Worm (Caenorhabditis elegans) whole organism, midembryonic: Measurements from ENCODE around the gene H12D21.10.
A peak's percentile ranks its signal among the peaks of the same experiment; 100 is the strongest.

Experiments
- T22C8.4 ChIP-seq: fragments of 200-800 bp; sonication (Bioruptor generic); IDR thresholded peaks from 2 replicates; pipeline ENCODE4 v1.3.6; 2022; ENCODE audit warnings: missing genetic modification characterization, missing compliant biosample characterization
- cog-1 ChIP-seq: sonication (generic microtip); optimal IDR thresholded peaks from 2 replicates; lab custom pipeline; 2016; ENCODE audit warnings: missing genetic modification characterization, missing compliant biosample characterization
- flt-1 ChIP-seq: fragments of 200-800 bp; sonication (Bioruptor generic); IDR thresholded peaks from 2 replicates; pipeline ENCODE4 v1.3.6; 2022; ENCODE audit warnings: missing genetic modification characterization, missing compliant biosample characterization
- klf-2 ChIP-seq: fragments of 200-800 bp; sonication (Bioruptor generic); conservative IDR thresholded peaks from 2 replicates; pipeline ENCODE4 v1.3.6; 2022; ENCODE audit warnings: missing genetic modification reagents, missing genetic modification characterization, missing compliant biosample characterization
- med-1 ChIP-seq: sonication (generic microtip); optimal IDR thresholded peaks from 2 replicates; lab custom pipeline; 2017; ENCODE audit warnings: missing genetic modification characterization, mild to moderate bottlenecking, missing compliant biosample characterization, antibody characterized with exemption, missing genetic modification reagents; ENCODE audit not compliant: insufficient read depth
- ref-1 ChIP-seq: fragments of 200-800 bp; sonication (Bioruptor generic); conservative IDR thresholded peaks from 2 replicates; pipeline ENCODE4 v1.3.6; 2022; ENCODE audit warnings: missing genetic modification reagents, missing genetic modification characterization, missing compliant biosample characterization
- tab-1 ChIP-seq: fragments of 200-800 bp; sonication (Bioruptor generic); IDR thresholded peaks from 2 replicates; pipeline ENCODE4 v1.3.6; 2022; ENCODE audit warnings: missing genetic modification characterization, missing compliant biosample characterization
- ztf-23 ChIP-seq: fragments of 200-800 bp; sonication (Bioruptor generic); IDR thresholded peaks from 2 replicates; pipeline ENCODE4 v1.3.6; 2022; ENCODE audit warnings: missing genetic modification reagents, missing genetic modification characterization, missing compliant biosample characterization
- ztf-29 ChIP-seq: fragments of 200-800 bp; sonication (Bioruptor generic); IDR thresholded peaks from 2 replicates; pipeline ENCODE4 v1.3.6; 2022; ENCODE audit warnings: missing genetic modification reagents, missing genetic modification characterization, missing compliant biosample characterization

Gene H12D21.10

ce11 chrV:14930168-14930567 is 30.6 kb downstream of the H12D21.10 start:
- TF ChIP-seq ztf-23 (GFP tag; lab: Robert Waterston, UW) (no peak), flt-1 (GFP tag; lab: Robert Waterston, UW) (no peak), tab-1 (GFP tag; lab: Robert Waterston, UW) (no peak)

DNA sequence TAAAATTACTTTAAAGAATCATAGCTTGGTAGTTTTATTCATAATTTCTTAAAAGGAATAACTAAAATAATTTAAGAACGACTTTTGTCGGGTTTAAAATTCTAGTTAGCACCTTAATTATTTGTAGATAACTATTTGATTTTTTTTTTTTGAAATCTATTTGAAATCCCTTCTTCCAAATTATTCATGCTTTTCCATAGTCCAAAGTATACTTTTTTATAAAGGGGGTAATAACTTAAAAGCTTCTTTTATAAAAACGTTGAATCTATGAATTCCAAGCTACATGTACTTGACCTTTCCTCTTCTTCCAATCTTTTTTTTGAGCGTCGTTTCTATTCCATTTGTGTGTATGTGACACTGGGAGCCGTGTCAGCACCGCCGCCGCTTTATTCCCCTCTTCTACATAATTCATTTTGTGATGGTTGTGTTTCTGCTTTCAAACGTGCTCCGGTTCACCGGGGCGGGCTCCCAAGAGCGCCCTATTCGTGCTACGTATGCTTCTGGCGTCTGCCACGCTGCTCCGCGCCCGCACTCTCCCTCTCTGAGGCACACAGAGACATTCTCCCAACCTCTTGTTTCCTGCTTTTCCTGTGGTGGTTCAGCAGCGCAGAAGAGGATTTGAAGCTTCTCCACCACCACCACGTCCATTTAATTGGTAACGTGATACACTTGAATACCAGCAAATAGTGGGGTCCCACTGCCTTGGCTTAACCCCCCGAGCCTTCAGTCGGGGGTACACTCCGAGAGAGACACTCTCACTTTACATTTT is 34.0 kb downstream of the H12D21.10 start:
- TF ChIP-seq ztf-23 (GFP tag; lab: Robert Waterston, UW) (no peak), T22C8.4 (GFP tag; lab: Robert Waterston, UW) (no peak), tab-1 (GFP tag; lab: Robert Waterston, UW) (no peak), ztf-29 (GFP tag; lab: Robert Waterston, UW) (no peak), med-1 (GFP tag; lab: Kevin White, UChicago) (no peak), klf-2 (GFP tag; lab: Robert Waterston, UW) (no peak), ref-1 (GFP tag; lab: Robert Waterston, UW) (no peak), cog-1 (no peak), flt-1 (GFP tag; lab: Robert Waterston, UW) (no peak)

DNA sequence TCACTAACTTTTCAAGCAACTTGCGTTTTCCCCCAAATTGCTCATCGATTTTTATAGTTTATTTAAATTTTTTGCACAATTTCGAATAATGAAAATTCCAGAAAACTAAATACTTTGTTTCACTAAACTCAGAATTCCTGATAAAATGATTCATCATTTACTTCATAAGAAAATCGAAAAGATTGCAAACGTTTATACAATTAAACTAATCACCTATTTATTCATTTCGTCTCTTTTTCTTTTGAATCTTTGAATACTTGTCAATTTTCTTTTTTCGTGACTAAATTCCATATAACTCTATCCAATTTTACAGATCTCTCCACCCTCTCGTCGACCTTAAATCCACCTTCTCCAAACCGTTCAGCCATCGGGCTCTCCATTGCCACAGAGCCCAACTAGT is 37.0 kb downstream of the H12D21.10 start, which contains the start of gene C30G7.2:
TSS of gene C30G7.2 (plus strand) at position 301 of the 400 bp plus-strand sequence.
- TF ChIP-seq T22C8.4 (GFP tag; lab: Robert Waterston, UW) (no peak), cog-1 (no peak), tab-1 (GFP tag; lab: Robert Waterston, UW) (no peak), ref-1 (GFP tag; lab: Robert Waterston, UW) (no peak), flt-1 (GFP tag; lab: Robert Waterston, UW) (no peak), ztf-29 (GFP tag; lab: Robert Waterston, UW) (no peak), med-1 (GFP tag; lab: Kevin White, UChicago) (no peak), klf-2 (GFP tag; lab: Robert Waterston, UW) (no peak)

- TF ChIP-seq ref-1 (GFP tag; lab: Robert Waterston, UW) (no peak), ztf-29 (GFP tag; lab: Robert Waterston, UW) (no peak), tab-1 (GFP tag; lab: Robert Waterston, UW) (no peak), med-1 (GFP tag; lab: Kevin White, UChicago) (no peak), cog-1 (no peak), ztf-23 (GFP tag; lab: Robert Waterston, UW) (no peak), flt-1 (GFP tag; lab: Robert Waterston, UW) (no peak), T22C8.4 (GFP tag; lab: Robert Waterston, UW) (no peak), klf-2 (GFP tag; lab: Robert Waterston, UW) (no peak)
Measured at ce11 chrV:14942898-14943297, 43.3 kb downstream of the H12D21.10 start.

DNA sequence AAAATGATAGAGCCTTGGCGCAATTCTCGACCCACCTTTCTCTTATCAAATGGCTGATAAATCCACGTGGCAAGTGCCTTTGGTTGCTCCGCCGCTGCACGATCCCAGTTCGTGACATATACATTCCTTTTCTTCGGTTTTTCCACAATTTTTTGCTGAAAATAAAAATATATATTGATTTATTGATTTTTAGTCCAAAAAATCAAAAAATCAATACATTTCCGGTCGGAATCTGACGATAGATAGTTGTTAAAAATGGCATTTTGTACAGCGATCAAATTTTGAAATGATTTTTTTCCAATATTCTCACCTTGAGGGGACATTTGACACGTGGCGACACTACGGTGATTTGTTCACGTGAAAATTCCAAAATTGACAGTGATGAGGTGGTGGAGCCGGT is 44.2 kb downstream of the H12D21.10 start:
- TF ChIP-seq klf-2 (GFP tag; lab: Robert Waterston, UW) = no peak
- no peak for TF ChIP-seq ztf-23 (GFP tag; lab: Robert Waterston, UW)
- no peak for TF ChIP-seq flt-1 (GFP tag; lab: Robert Waterston, UW)
- no peak for TF ChIP-seq cog-1
- TF ChIP-seq ref-1 (GFP tag; lab: Robert Waterston, UW) = no peak

DNA sequence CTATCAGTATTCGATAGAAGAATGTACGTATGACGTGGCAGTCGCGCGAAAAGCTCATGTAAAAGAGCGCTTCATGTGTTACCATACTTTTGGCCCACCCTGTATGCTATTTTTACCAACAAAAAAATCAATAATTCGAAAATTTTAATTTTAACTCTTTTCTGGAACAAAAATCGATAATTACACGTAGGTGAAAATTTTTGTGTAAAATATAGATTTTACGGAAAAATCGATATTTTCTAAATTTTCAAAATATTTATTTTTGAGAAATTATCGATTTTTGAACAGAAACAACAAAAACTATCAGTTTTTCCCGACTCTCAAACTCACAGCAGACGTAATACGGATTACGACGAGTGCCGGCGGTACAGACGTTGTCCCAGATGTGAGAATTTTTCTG is 45.5 kb downstream of the H12D21.10 start:
- TF ChIP-seq klf-2 (GFP tag; lab: Robert Waterston, UW) (no peak), T22C8.4 (GFP tag; lab: Robert Waterston, UW) (peak; percentile 78), ref-1 (GFP tag; lab: Robert Waterston, UW) (no peak), med-1 (GFP tag; lab: Kevin White, UChicago) (no peak), cog-1 (no peak), ztf-29 (GFP tag; lab: Robert Waterston, UW) (no peak)

ce11 chrV:14945697-14946096 is 46.1 kb downstream of the H12D21.10 start, which contains the start of gene C30G7.3:
C30G7.3 (minus strand) TSS chrV:14945704.
- TF ChIP-seq tab-1 (GFP tag; lab: Robert Waterston, UW) (no peak), ztf-29 (GFP tag; lab: Robert Waterston, UW) (no peak), flt-1 (GFP tag; lab: Robert Waterston, UW) (no peak)

DNA sequence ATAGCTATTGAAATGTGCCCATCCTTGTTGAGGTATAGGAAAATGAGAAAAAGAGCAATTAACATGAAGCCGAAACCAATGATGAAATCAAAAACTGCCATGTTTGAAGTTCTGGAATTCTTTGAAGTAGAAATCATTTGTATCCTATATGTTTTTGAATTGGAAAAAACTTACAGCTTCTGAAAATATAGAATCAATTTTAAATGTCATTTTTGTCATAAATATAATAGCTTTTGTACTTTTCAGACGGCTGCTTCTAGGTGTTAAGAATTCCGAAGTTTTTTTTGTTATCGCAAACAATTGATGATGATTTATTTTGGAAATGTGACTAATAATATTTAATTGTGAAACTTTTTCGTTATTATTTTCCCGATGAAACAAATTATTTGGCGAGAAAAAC is 47.4 kb downstream of the H12D21.10 start, which contains the start of gene C30G7.4:
TSS of gene C30G7.4 (minus strand) at position 101 of the 400 bp plus-strand sequence.
- TF ChIP-seq ztf-29 (GFP tag; lab: Robert Waterston, UW) (no peak), med-1 (GFP tag; lab: Kevin White, UChicago) (no peak), flt-1 (GFP tag; lab: Robert Waterston, UW) (no peak), T22C8.4 (GFP tag; lab: Robert Waterston, UW) (no peak), ref-1 (GFP tag; lab: Robert Waterston, UW) (no peak), cog-1 (no peak), ztf-23 (GFP tag; lab: Robert Waterston, UW) (no peak), tab-1 (GFP tag; lab: Robert Waterston, UW) (no peak), klf-2 (GFP tag; lab: Robert Waterston, UW) (no peak)

DNA sequence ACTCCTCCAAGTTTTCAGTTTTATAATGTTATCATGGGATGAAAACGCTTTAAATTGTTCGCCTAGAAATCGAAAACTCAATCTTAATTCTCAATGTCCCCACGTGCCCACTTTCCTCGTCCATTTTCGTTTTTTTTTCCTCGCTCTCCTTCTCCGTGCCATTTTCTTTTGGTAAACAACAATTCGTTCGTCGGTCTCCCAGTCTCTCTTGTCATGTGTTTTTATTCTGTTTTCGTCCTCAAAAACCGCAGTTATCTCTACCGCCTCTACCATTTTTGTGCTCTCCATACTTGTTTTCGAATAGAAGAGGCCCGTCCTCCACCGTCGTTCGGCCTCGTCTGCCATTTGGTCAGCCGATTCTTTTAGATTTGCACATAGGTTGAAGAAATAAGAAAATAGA is 49.0 kb downstream of the H12D21.10 start:
- no peak for TF ChIP-seq ref-1 (GFP tag; lab: Robert Waterston, UW)
- no peak for TF ChIP-seq flt-1 (GFP tag; lab: Robert Waterston, UW)
- TF ChIP-seq tab-1 (GFP tag; lab: Robert Waterston, UW) = no peak
- no peak for TF ChIP-seq klf-2 (GFP tag; lab: Robert Waterston, UW)
- TF ChIP-seq T22C8.4 (GFP tag; lab: Robert Waterston, UW) = no peak
- TF ChIP-seq ztf-23 (GFP tag; lab: Robert Waterston, UW) = no peak
- no peak for TF ChIP-seq cog-1
- no peak for TF ChIP-seq med-1 (GFP tag; lab: Kevin White, UChicago)
- no peak for TF ChIP-seq ztf-29 (GFP tag; lab: Robert Waterston, UW)
